Worm (Caenorhabditis elegans): ENCODE data around the gene wee-1.1.

wee-1.1 gene

DNA sequence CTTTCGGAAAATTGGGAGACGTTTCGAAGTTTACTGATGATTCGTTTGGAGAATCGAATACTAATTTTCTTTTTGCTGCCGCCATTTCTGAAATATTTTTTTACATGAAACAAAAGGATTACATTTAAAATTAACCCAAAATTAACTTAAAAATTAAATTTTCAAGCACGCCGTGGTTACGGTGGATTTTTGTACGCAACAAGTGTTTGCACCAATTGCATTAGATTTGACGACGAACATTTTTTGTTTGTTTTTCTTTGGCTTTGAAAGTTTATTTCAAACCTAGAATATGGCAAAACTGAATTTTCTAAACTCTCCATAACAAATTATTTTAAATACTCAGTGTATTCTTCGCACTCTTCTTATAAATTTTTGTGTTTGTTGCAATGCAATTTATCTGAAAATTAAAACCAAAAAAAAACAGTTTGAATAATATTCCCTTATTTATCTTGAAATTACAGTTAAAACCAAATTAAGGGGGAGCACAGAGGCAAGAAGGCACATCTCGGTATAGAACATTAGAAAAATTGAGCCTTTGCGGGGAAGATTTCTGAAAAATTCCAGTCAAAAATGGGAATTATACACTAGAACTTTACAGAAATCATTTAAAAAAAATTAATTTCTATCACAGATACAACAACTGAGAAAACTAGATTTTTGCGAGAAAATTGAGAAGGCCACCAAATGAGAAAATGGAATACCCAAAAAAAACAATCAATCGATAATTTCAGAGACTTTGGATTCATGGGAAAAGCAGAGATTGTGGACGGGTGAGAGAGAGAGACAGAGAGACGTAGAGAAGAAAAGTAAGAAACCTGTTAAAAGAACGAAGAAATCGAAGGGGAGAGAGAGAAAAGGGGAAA is 33.9 kb upstream of the wee-1.1 start, which contains the start of gene hal-3 (continued):
- TF ChIP-seq ztf-11 (tag; optimal IDR thresholded peaks at IDR 0.05), result no peak
- TF ChIP-seq nhr-10 (tag; optimal IDR thresholded peaks at IDR 0.05), result no peak
- TF ChIP-seq unc-130 (GFP tag; optimal IDR thresholded peaks at IDR 0.05), result no peak
- no peak for TF ChIP-seq skn-1 (tag; optimal IDR thresholded peaks at IDR 0.05)
- TF ChIP-seq snpc-4 (tag; optimal IDR thresholded peaks at IDR 0.05), result no peak
- no peak for TF ChIP-seq set-16 (GFP tag; IDR thresholded peaks at IDR 0.05)
- TF ChIP-seq pqm-1 (tag; optimal IDR thresholded peaks at IDR 0.05), result no peak
- TF ChIP-seq tag-97 (GFP tag; IDR thresholded peaks at IDR 0.05), result no peak

- TF ChIP-seq ZK337.2 (GFP tag; IDR thresholded peaks at IDR 0.05), result no peak
- no peak for TF ChIP-seq zfp-2 (tag; optimal IDR thresholded peaks at IDR 0.05)
- no peak for TF ChIP-seq T20F7.1 (GFP tag; optimal IDR thresholded peaks at IDR 0.05)
- TF ChIP-seq nhr-28 (tag; optimal IDR thresholded peaks at IDR 0.05), result no peak
- no peak for TF ChIP-seq tra-1 (GFP tag; IDR thresholded peaks at IDR 0.05)
- TF ChIP-seq hmg-1.1 (GFP tag; IDR thresholded peaks at IDR 0.05), result no peak
Measured at ce11 chrII:9614728-9615127, 31.4 kb upstream of the wee-1.1 start, which contains the start of gene hlh-6. hlh-6 (minus strand) TSS chrII:9614828.

ce11 chrII:9611347-9611923 is 28.1 kb upstream of the wee-1.1 start, which contains the start of the genes T15H9.5 and T15H9.4:
T15H9.5 (minus strand) TSS chrII:9611447.
T15H9.4 (plus strand) TSS chrII:9611873.
- TF ChIP-seq aly-2 (tag; optimal IDR thresholded peaks at IDR 0.05) (no peak), ctbp-1 (GFP tag; IDR thresholded peaks at IDR 0.05) (no peak), lin-13 (GFP tag; optimal IDR thresholded peaks at IDR 0.05) (no peak), saeg-2 (GFP tag; IDR thresholded peaks at IDR 0.05) (no peak), ama-1 (optimal IDR thresholded peaks at IDR 0.05) (no peak), daf-19 (GFP tag; conservative IDR thresholded peaks at IDR 0.05) (no peak), unc-62 (GFP tag; optimal IDR thresholded peaks at IDR 0.05 in 1 of 2) (no peak), unc-62 (tag; optimal IDR thresholded peaks at IDR 0.05) (no peak), nhr-76 (tag; optimal IDR thresholded peaks at IDR 0.05) (no peak), T20F7.1 (GFP tag; optimal IDR thresholded peaks at IDR 0.05) (no peak), F37D6.2 (tag; optimal IDR thresholded peaks at IDR 0.05) (no peak), hlh-30 (tag; optimal IDR thresholded peaks at IDR 0.05; ENCODE audit: insufficient read depth) (no peak), nhr-6 (tag; optimal IDR thresholded peaks at IDR 0.05) (no peak), madf-5 (GFP tag; IDR thresholded peaks at IDR 0.05) (no peak)

ce11 chrII:9609296-9609695 is 25.9 kb upstream of the wee-1.1 start, which contains the start of gene pap-2:
pap-2 (minus strand) TSS chrII:9609396.
- no peak for TF ChIP-seq lin-13 (GFP tag; optimal IDR thresholded peaks at IDR 0.05)
- TF ChIP-seq nhr-25 (tag; optimal IDR thresholded peaks at IDR 0.05; ENCODE audit: borderline replicate concordance, insufficient read depth), result no peak
- no peak for TF ChIP-seq zip-11 (GFP tag; IDR thresholded peaks at IDR 0.05)
- no peak for TF ChIP-seq daf-8 (GFP tag; IDR thresholded peaks at IDR 0.05)
- no peak for TF ChIP-seq set-16 (GFP tag; IDR thresholded peaks at IDR 0.05)
- TF ChIP-seq php-3 (GFP tag; IDR thresholded peaks at IDR 0.05), result no peak
- no peak for TF ChIP-seq dmd-8 (GFP tag; IDR thresholded peaks at IDR 0.05)
- TF ChIP-seq dmd-6 (GFP tag; IDR thresholded peaks at IDR 0.05), result no peak
- no peak for TF ChIP-seq lin-39 (tag; optimal IDR thresholded peaks at IDR 0.05)
- TF ChIP-seq daf-16 (GFP tag; optimal IDR thresholded peaks at IDR 0.05), result no peak
- no peak for TF ChIP-seq daf-16 (tag; optimal IDR thresholded peaks at IDR 0.05)
- TF ChIP-seq pha-4 (GFP tag; IDR thresholded peaks at IDR 0.05), result no peak
- no peak for TF ChIP-seq pha-4 (tag; optimal IDR thresholded peaks at IDR 0.05)
- no peak for TF ChIP-seq F10B5.3 (tag; optimal IDR thresholded peaks at IDR 0.05)
- TF ChIP-seq ztf-7 (tag; optimal IDR thresholded peaks at IDR 0.05), result no peak
- TF ChIP-seq hmg-1.1 (GFP tag; IDR thresholded peaks at IDR 0.05), result no peak
- no peak for TF ChIP-seq mes-2 (tag; optimal IDR thresholded peaks at IDR 0.05; ENCODE audit: poor library complexity, severe bottlenecking)
- no peak for TF ChIP-seq ZK546.5 (tag; optimal IDR thresholded peaks at IDR 0.05)

Measured in whole organism, L4 larva.